Worm (Caenorhabditis elegans) whole organism, early embryonic: ENCODE measurements around the gene C55A6.12.

ENCODE experiments used
- ceh-36 ChIP-seq: sonication (generic microtip); optimal IDR thresholded peaks from 2 replicates; lab custom pipeline; 2016; ENCODE audit warnings: missing genetic modification characterization, inconsistent platforms, missing compliant biosample characterization
- sea-1 ChIP-seq: fragments of 200-800 bp; sonication (Bioruptor generic); conservative IDR thresholded peaks from 2 replicates; pipeline ENCODE4 v1.3.6; 2022; ENCODE audit warnings: missing genetic modification characterization, missing compliant biosample characterization

DNA sequence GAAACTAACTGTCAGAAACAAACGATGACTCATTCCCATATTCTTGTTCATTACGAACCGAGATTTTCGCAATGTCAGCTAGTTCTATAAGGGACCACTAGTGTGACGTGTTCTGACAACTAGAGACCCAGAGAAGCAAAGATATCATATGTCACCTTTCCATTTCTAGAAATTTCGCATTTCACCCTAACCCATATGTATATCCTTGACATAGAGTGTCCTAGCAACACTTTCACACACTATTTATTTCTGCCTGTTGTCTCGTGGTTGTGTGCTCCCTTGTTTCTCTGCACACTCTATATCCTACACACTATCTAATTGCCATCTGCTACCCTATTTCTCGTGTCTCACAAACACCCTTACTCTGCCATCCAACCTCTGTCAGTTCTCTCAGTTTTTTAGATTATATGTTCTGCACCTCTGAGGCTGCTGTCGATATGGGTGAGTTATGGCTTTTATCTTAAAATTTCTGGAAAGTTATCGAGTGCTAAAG is 46.0 kb upstream of the C55A6.12 start, which contains the start of the genes F38B7.17 and F38B7.3:
- TF ChIP-seq ceh-36: no peak
- TF ChIP-seq sea-1 (GFP tag; lab: Robert Waterston, UW): no peak
